Worm (Caenorhabditis elegans): Measurements from ENCODE around the gene F56D6.20.

DNA sequence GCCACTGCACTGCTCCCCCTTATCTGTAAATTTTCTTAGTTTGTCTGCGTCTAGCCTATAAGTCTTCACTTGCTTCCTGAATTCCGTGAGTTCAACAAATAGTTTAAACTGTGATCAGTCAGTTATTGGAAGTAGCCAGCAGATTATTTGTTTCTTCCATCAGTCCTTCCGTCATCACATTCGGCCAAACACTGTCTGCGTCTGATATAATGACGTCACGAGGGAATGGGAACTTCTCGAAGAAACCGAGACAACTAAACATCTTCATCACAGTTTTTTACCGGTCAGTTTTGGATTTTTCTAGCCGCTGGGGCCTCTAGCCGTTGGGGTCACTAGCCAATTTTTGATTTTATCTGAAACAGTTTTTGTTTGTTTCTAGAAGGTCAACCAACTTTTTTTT, 46.7 kb upstream of the F56D6.20 start:
- TF ChIP-seq nfya-1 (tag; optimal IDR thresholded peaks at IDR 0.05) (no peak), elt-2 (tag; optimal IDR thresholded peaks at IDR 0.05) (no peak), unc-86 (tag; optimal IDR thresholded peaks at IDR 0.05) (no peak), odd-2 (tag; optimal IDR thresholded peaks at IDR 0.05) (no peak), ama-1 (optimal IDR thresholded peaks at IDR 0.05) (no peak), ets-4 (tag; optimal IDR thresholded peaks at IDR 0.05) (no peak), pqm-1 (tag; optimal IDR thresholded peaks at IDR 0.05) (no peak)

Data from whole organism, late embryonic.